In the genomic region with DNA sequence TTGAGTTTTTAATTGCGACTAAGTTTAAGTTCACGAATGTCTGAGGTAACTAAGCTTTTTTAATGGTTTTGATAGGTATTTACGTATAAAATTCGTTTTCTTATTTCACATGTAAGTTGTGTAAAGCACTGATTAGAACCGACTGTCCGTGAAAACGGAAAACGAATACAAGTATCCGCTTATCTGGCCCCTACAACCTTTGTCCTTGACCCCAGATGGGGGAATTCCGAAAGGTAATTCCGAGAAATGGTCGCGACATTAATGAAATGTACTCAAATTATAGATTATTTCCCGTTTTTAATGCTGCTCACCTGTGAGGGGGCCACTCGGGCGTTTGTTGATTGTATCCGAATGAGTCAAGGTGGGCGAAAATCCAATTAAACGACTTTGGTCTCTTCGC, we compare ENCODE assay signal across 3 fruit fly cellular contexts.
TF ChIP-seq lines count a peak whose summit lies in the region.

No protein-coding gene starts in this region.

- no peak for TF ChIP-seq CTCF in whole organism, embryonic (GFP tag; optimal IDR thresholded peaks at IDR 0.05; lab: Kevin White, UChicago)

TF ChIP-seq in whole organism, embryonic, 481 proteins besides CTCF, POLR2A, EP300 and RAD21:
- no peak for TF ChIP-seq CG9817 (tag; optimal IDR thresholded peaks at IDR 0.05; lab: Kevin White, UChicago)
- peak in 1 of 2 experiments; percentile 90 for TF ChIP-seq Hr78 (GFP tag; optimal IDR thresholded peaks at IDR 0.05; lab: Kevin White, UChicago)
- peak; percentile 52 for TF ChIP-seq sens (GFP tag; lab: Kevin White, UChicago)
- no peak for TF ChIP-seq Dref (GFP tag; IDR thresholded peaks at IDR 0.05; lab: Robert Waterston, UW)

TF ChIP-seq in whole organism, prepupa, 60 proteins besides CTCF, POLR2A, EP300 and RAD21:
- peak; percentile 34 for TF ChIP-seq svp (GFP tag; lab: Kevin White, UChicago)
- no peak for TF ChIP-seq CG6163 (GFP tag; IDR thresholded peaks at IDR 0.05; lab: Robert Waterston, UW)

TF ChIP-seq in whole organism, wandering third instar larva, 38 proteins besides CTCF, POLR2A, EP300 and RAD21:
- no peak for TF ChIP-seq Rel (GFP tag; optimal IDR thresholded peaks at IDR 0.05; lab: Kevin White, UChicago)
- TF ChIP-seq Rel (tag; optimal IDR thresholded peaks at IDR 0.05; lab: Kevin White, UChicago), result peak; percentile 6
- TF ChIP-seq Dfd (GFP tag; optimal IDR thresholded peaks at IDR 0.05; lab: Kevin White, UChicago), result no peak
TF ChIP-seq in whole organism, wandering third instar larva: peak in this region for 1.
